Fruit fly (Drosophila melanogaster) whole organism, prepupa: ENCODE measurements around the gene CG12316.
A peak's percentile ranks its signal among the peaks of the same experiment; 100 is the strongest.

ENCODE experiments used
- Blimp-1 ChIP-seq: fragments of 200-800 bp; sonication (Bioruptor generic); optimal IDR thresholded peaks from 3 replicates; lab custom pipeline; 2017; ENCODE audit warnings: missing biosample characterization, missing genetic modification characterization, mild to moderate bottlenecking, moderate library complexity, missing genetic modification reagents
- CG10631 ChIP-seq: fragments of 200-800 bp; sonication (Bioruptor generic); optimal IDR thresholded peaks from 2 replicates; lab custom pipeline; 2016; ENCODE audit warnings: missing biosample characterization, missing genetic modification characterization
- CG15336 ChIP-seq: fragments of 200-800 bp; sonication (Bioruptor generic); IDR thresholded peaks from 2 replicates; pipeline ENCODE4 v1.3.6; 2022; ENCODE audit warnings: missing biosample characterization, missing genetic modification characterization
- CG1621 ChIP-seq: fragments of 200-800 bp; sonication (Bioruptor generic); optimal IDR thresholded peaks from 3 replicates; lab custom pipeline; 2018; ENCODE audit warnings: missing biosample characterization, mild to moderate bottlenecking, missing genetic modification characterization
- CG3032 ChIP-seq: fragments of 200-800 bp; optimal IDR thresholded peaks from 2 replicates; lab custom pipeline; 2019; ENCODE audit warnings: missing biosample characterization, mild to moderate bottlenecking, missing genetic modification characterization, moderate library complexity
- CG31627 ChIP-seq: fragments of 200-800 bp; sonication (Bioruptor generic); optimal IDR thresholded peaks from 3 replicates; lab custom pipeline; 2016; ENCODE audit warnings: missing biosample characterization, missing genetic modification characterization
- CG32006 ChIP-seq: fragments of 200-800 bp; sonication (Bioruptor generic); optimal IDR thresholded peaks from 3 replicates; lab custom pipeline; 2017; ENCODE audit warnings: missing biosample characterization, mild to moderate bottlenecking, missing genetic modification characterization
- CG34406 ChIP-seq: fragments of 200-800 bp; sonication (Bioruptor generic); optimal IDR thresholded peaks from 3 replicates; lab custom pipeline; 2016; ENCODE audit warnings: missing biosample characterization, missing genetic modification characterization
- CG4318 ChIP-seq: fragments of 200-800 bp; sonication (Bioruptor generic); optimal IDR thresholded peaks from 3 replicates; lab custom pipeline; 2017; ENCODE audit warnings: missing biosample characterization, mild to moderate bottlenecking, missing genetic modification characterization
- CG6163 ChIP-seq: fragments of 200-800 bp; sonication (Bioruptor generic); IDR thresholded peaks from 3 replicates; pipeline ENCODE4 v1.3.6; 2022; ENCODE audit warnings: missing biosample characterization, missing genetic modification characterization
- CG6276 ChIP-seq: fragments of 200-800 bp; sonication (Bioruptor generic); optimal IDR thresholded peaks from 2 replicates; lab custom pipeline; 2017; ENCODE audit warnings: missing biosample characterization, mild to moderate bottlenecking, missing genetic modification characterization
- CG6808 ChIP-seq: fragments of 200-800 bp; sonication (Bioruptor generic); optimal IDR thresholded peaks from 3 replicates; lab custom pipeline; 2017; ENCODE audit warnings: missing biosample characterization, missing genetic modification characterization, mild to moderate bottlenecking, moderate library complexity, missing genetic modification reagents
- CG6854 ChIP-seq: fragments of 200-800 bp; sonication (Bioruptor generic); optimal IDR thresholded peaks from 2 replicates; lab custom pipeline; 2017; ENCODE audit warnings: missing biosample characterization, mild to moderate bottlenecking, missing genetic modification characterization
- CG7368 ChIP-seq: fragments of 200-800 bp; sonication (Bioruptor generic); optimal IDR thresholded peaks from 3 replicates; lab custom pipeline; 2016; ENCODE audit warnings: missing biosample characterization, missing genetic modification characterization
- CG8319 ChIP-seq: fragments of 200-800 bp; sonication (Bioruptor generic); optimal IDR thresholded peaks from 3 replicates; lab custom pipeline; 2016; ENCODE audit warnings: missing biosample characterization, missing genetic modification characterization
- CG8632 ChIP-seq: fragments of 200-800 bp; sonication (Bioruptor generic); optimal IDR thresholded peaks from 3 replicates; lab custom pipeline; 2016; ENCODE audit warnings: missing biosample characterization, missing genetic modification characterization
- Eip75B ChIP-seq: fragments of 200-800 bp; sonication (Bioruptor generic); optimal IDR thresholded peaks from 3 replicates; lab custom pipeline; 2016; ENCODE audit warnings: missing biosample characterization, missing genetic modification characterization
- Eip78C ChIP-seq: fragments of 200-800 bp; sonication (Bioruptor generic); peaks from one replicate; lab custom pipeline; 2016; ENCODE audit warnings: missing biosample characterization, missing genetic modification characterization
- Eip93F ChIP-seq: fragments of 200-800 bp; sonication (Bioruptor generic); optimal IDR thresholded peaks from 2 replicates; lab custom pipeline; 2016; ENCODE audit warnings: missing biosample characterization, mild to moderate bottlenecking, missing genetic modification characterization
- Gug ChIP-seq: fragments of 200-800 bp; sonication (Bioruptor generic); IDR thresholded peaks from 2 replicates; pipeline ENCODE4 v1.3.6; 2022; ENCODE audit warnings: missing biosample characterization, missing genetic modification characterization
- Hr38 ChIP-seq: sonication (Bioruptor generic); optimal IDR thresholded peaks from 2 replicates; lab custom pipeline; 2016; ENCODE audit warnings: missing biosample characterization, missing genetic modification characterization
- Hr39 ChIP-seq: fragments of 200-800 bp; sonication (Bioruptor generic); optimal IDR thresholded peaks from 2 replicates; lab custom pipeline; 2016; ENCODE audit warnings: missing biosample characterization, missing genetic modification characterization
- Hr4 ChIP-seq: fragments of 200-800 bp; sonication (Bioruptor generic); optimal IDR thresholded peaks from 3 replicates; lab custom pipeline; 2016; ENCODE audit warnings: missing biosample characterization, missing genetic modification characterization
- Lpt ChIP-seq: fragments of 200-800 bp; sonication (Bioruptor generic); optimal IDR thresholded peaks from 3 replicates; lab custom pipeline; 2016; ENCODE audit warnings: missing biosample characterization, missing genetic modification characterization
- Met ChIP-seq: fragments of 200-800 bp; sonication (Bioruptor generic); optimal IDR thresholded peaks from 3 replicates; lab custom pipeline; 2016; ENCODE audit warnings: missing biosample characterization, missing genetic modification characterization
- Smox ChIP-seq: fragments of 200-800 bp; sonication (Bioruptor generic); optimal IDR thresholded peaks from 3 replicates; lab custom pipeline; 2016; ENCODE audit warnings: missing biosample characterization, missing genetic modification characterization
- Sox14 ChIP-seq: fragments of 200-800 bp; sonication (Bioruptor generic); optimal IDR thresholded peaks from 3 replicates; lab custom pipeline; 2016; ENCODE audit warnings: missing biosample characterization, missing genetic modification characterization
- Sox15 ChIP-seq: fragments of 200-800 bp; sonication (Bioruptor generic); optimal IDR thresholded peaks from 3 replicates; lab custom pipeline; 2016; ENCODE audit warnings: missing biosample characterization, missing genetic modification characterization
- achi ChIP-seq: fragments of 200-800 bp; sonication (Bioruptor generic); optimal IDR thresholded peaks from 3 replicates; lab custom pipeline; 2016; ENCODE audit warnings: missing biosample characterization, missing genetic modification characterization
- acj6 ChIP-seq: fragments of 200-800 bp; sonication (Bioruptor generic); optimal IDR thresholded peaks from 3 replicates; lab custom pipeline; 2016; ENCODE audit warnings: missing biosample characterization, missing genetic modification characterization
- dsx ChIP-seq: fragments of 200-800 bp; optimal IDR thresholded peaks from 3 replicates; lab custom pipeline; 2019; ENCODE audit warnings: missing biosample characterization, mild to moderate bottlenecking, missing genetic modification characterization, moderate library complexity; ENCODE audit not compliant: poor library complexity, severe bottlenecking
- eg ChIP-seq: fragments of 200-800 bp; sonication (Bioruptor generic); IDR thresholded peaks from 3 replicates; pipeline ENCODE4 v1.3.6; 2022; ENCODE audit warnings: missing biosample characterization, missing genetic modification characterization
- esn ChIP-seq: fragments of 200-800 bp; sonication (Bioruptor generic); optimal IDR thresholded peaks from 2 replicates; lab custom pipeline; 2016; ENCODE audit warnings: missing biosample characterization, mild to moderate bottlenecking, missing genetic modification characterization, moderate library complexity
- fd59A ChIP-seq: fragments of 200-800 bp; sonication (Bioruptor generic); optimal IDR thresholded peaks from 2 replicates; lab custom pipeline; 2017; ENCODE audit warnings: missing biosample characterization, mild to moderate bottlenecking, missing genetic modification characterization, missing genetic modification reagents
- fd85E ChIP-seq: fragments of 200-800 bp; sonication (Bioruptor generic); optimal IDR thresholded peaks from 3 replicates; lab custom pipeline; 2016; ENCODE audit warnings: missing biosample characterization, missing genetic modification characterization
- net ChIP-seq: fragments of 200-800 bp; sonication (Bioruptor generic); optimal IDR thresholded peaks from 3 replicates; lab custom pipeline; 2016; ENCODE audit warnings: missing biosample characterization, missing genetic modification characterization
- pdm3 ChIP-seq: fragments of 200-800 bp; sonication (Bioruptor generic); optimal IDR thresholded peaks from 3 replicates; lab custom pipeline; 2016; ENCODE audit warnings: missing biosample characterization, missing genetic modification characterization
- salr ChIP-seq, 2 experiments: fragments of 200-800 bp; sonication (Bioruptor generic); optimal IDR thresholded peaks; 3 replicates each; lab custom pipeline; 2016 to 2018; ENCODE audit warnings: missing biosample characterization in 2 of 2, missing genetic modification characterization in 2 of 2, mild to moderate bottlenecking in 1 of 2
- ss ChIP-seq, 2 experiments: fragments of 200-800 bp; sonication (Bioruptor generic); optimal IDR thresholded peaks; 2 replicates in 1 of 2; 3 replicates in 1 of 2; lab custom pipeline; 2017 to 2018; ENCODE audit warnings: mild to moderate bottlenecking in 2 of 2, missing biosample characterization in 2 of 2, missing genetic modification characterization in 2 of 2, moderate library complexity in 1 of 2
- topi ChIP-seq: fragments of 200-800 bp; sonication (Bioruptor generic); optimal IDR thresholded peaks from 3 replicates; lab custom pipeline; 2016; ENCODE audit warnings: missing biosample characterization, missing genetic modification characterization
- vri ChIP-seq: fragments of 200-800 bp; sonication (Bioruptor generic); optimal IDR thresholded peaks from 3 replicates; lab custom pipeline; 2016; ENCODE audit warnings: missing biosample characterization, mild to moderate bottlenecking, missing genetic modification characterization

CG12316 gene

DNA sequence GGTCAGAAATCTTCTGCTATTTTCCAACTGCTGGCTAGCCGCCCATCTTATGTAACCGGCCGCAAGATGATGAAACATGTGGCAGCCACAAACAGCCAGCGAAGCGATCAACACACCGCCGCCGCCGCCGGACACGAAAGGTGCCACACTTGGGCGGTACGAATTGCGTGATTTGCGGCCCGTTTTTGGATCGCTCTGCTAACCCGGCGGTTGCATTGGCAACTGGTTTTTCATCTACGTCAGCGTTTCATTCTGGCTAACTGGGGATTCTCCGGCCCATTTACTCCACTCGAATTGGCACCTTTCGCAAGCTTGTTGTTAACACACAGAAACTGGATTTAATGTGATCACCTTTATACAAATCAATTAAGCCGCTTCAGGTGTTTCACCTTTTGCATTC lies 13.0 kb downstream of the CG12316 start:
- TF ChIP-seq ss (GFP tag; optimal IDR thresholded peaks at IDR 0.05; lab: Kevin White, UChicago), result peak in 1 of 2 experiments; percentile 69
- TF ChIP-seq CG3032, result no peak
- TF ChIP-seq Met, result no peak
- no peak for TF ChIP-seq topi (GFP tag; lab: Kevin White, UChicago)
- no peak for TF ChIP-seq CG15336
- TF ChIP-seq Eip78C (GFP tag; lab: Kevin White, UChicago), result peak; percentile 72
- no peak for TF ChIP-seq Gug (GFP tag; lab: Robert Waterston, UW)
- TF ChIP-seq CG1621 (tag; lab: Kevin White, UChicago), result peak; percentile 25

DNA sequence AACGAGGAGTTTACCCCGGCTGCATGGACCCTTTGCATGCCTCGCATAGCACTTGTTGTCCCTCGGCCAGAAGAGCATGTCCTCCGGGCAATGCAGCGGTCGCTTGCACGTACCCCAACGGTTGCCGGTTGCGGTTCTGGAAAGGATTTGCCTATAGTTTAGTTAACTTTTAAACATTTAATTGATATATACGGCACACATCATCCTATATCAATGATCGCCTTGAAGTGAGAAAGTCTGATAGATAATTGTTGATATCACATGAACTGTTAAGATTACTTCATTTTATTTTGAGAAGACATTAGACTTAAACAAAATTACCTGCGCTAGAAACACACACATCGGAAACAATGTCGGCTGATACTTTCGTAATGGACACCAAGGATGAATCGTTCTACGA lies 15.5 kb downstream of the CG12316 start, which contains the start of gene CG32847:
CG32847 (plus strand) TSS at position 301 of the 400 bp plus-strand sequence.
- TF ChIP-seq CG31627 (no peak), CG32006 (GFP tag; lab: Kevin White, UChicago) (no peak), Lpt (GFP tag; lab: Kevin White, UChicago) (no peak), Sox14 (no peak), vri (no peak), Met (no peak), CG6276 (GFP tag; lab: Kevin White, UChicago) (no peak), CG8632 (no peak), fd59A (GFP tag; lab: Kevin White, UChicago) (no peak), Gug (GFP tag; lab: Robert Waterston, UW) (no peak), CG10631 (GFP tag; lab: Kevin White, UChicago) (no peak), Eip78C (GFP tag; lab: Kevin White, UChicago) (no peak), Hr39 (no peak), CG8319 (no peak), CG6854 (no peak), Smox (no peak), pdm3 (no peak)

DNA sequence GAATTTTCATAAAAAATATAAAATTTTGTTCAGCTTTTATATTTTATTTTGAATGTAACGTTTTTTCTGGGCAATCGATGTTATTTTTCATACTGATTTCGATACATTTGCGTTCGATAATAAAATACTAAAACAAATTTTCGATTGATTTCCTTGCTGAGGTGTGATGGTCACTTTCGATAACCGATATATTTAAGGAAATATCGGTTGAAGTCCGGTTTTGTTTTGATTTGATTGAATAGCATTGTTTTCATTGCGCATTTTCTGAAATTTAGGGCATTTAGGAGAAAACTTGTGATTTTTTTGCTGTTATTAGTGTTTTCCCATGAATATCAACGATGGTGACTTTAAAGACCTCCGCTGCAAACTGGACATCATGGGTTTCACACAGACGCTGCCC lies 20.2 kb downstream of the CG12316 start, which contains the start of gene Cep135:
Cep135 (plus strand) TSS at position 202 of the 400 bp plus-strand sequence.
- TF ChIP-seq Gug (GFP tag; lab: Robert Waterston, UW) (no peak), esn (GFP tag; lab: Kevin White, UChicago) (peak; percentile 10), Eip78C (GFP tag; lab: Kevin White, UChicago) (peak; percentile 30), Eip75B (GFP tag; lab: Kevin White, UChicago) (no peak), CG10631 (GFP tag; lab: Kevin White, UChicago) (no peak), eg (GFP tag; lab: Robert Waterston, UW) (no peak), Eip93F (GFP tag; lab: Kevin White, UChicago) (no peak)

DNA sequence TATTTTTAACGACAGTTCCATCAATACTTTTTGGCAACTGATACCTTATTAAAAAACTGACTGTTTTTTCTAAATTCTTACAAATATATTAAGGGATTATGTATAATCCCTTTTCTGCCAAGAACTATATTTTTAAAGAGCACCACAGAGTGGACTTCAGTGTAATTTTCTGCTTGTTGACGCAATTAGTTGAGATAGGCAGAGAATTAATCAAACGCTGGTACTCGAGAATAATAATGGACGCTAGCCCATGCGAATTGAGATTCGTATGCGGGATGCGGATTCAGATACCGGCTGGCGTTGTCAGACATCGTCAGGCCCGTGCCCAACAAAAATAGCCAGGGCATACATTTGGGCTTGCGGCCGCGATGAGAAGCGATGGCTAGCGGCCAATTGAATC lies 23.5 kb downstream of the CG12316 start, which contains the start of gene CG13458:
CG13458 (plus strand) TSS at position 301 of the 400 bp plus-strand sequence.
- TF ChIP-seq Eip78C (GFP tag; lab: Kevin White, UChicago) (peak; percentile 68), CG15336 (0 out of 2 replicates have a peak, but pooled peaks have one; percentile 7), fd85E (no peak), CG7368 (GFP tag; lab: Kevin White, UChicago) (no peak)
- TF ChIP-seq, all 60 proteins: peak for 2

DNA sequence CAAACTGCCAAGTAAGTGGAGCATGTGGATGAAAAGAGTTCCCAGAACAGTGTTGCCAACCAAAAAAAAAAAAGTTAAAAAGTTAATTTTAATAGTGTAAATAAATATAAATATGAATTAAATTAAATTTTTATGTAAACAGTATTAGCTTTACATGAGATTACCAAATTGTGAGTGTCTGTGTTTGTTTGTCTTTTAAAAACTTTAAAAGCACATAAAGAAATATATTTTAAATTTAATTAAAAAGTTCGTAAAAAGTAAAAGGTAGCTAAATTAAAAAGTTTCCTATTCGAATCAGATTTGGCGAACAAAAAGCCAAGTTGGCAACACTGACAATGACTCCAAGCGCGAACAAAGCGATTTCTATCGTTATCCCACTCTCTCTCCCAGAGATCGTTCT lies 27.8 kb downstream of the CG12316 start:
- peak; percentile 53 for TF ChIP-seq CG3032
- peak; percentile 82 for TF ChIP-seq Eip78C (GFP tag; lab: Kevin White, UChicago)
- TF ChIP-seq Blimp-1 (GFP tag; lab: Kevin White, UChicago), result no peak
- no peak for TF ChIP-seq pdm3
- peak; percentile 17; the same call in 1 of the 2 replicates for TF ChIP-seq CG15336
- peak; percentile 5 for TF ChIP-seq dsx
- TF ChIP-seq CG31627, result no peak
- no peak for TF ChIP-seq CG6276 (GFP tag; lab: Kevin White, UChicago)
- TF ChIP-seq CG6163, result peak; percentile 17; the same call in 2 of the 3 replicates
- peak; percentile 50 for TF ChIP-seq acj6 (GFP tag; lab: Kevin White, UChicago)
- no peak for TF ChIP-seq Eip93F (GFP tag; lab: Kevin White, UChicago)
- TF ChIP-seq Hr4 (GFP tag; lab: Kevin White, UChicago), result no peak
- TF ChIP-seq CG6808 (GFP tag; lab: Kevin White, UChicago), result no peak
- no peak for TF ChIP-seq Hr38
- no peak for TF ChIP-seq Hr39
- no peak for TF ChIP-seq CG8319
- TF ChIP-seq Eip75B (GFP tag; lab: Kevin White, UChicago), result no peak
- TF ChIP-seq CG34406 (GFP tag; lab: Kevin White, UChicago), result no peak
- no peak for TF ChIP-seq Sox15 (GFP tag; lab: Kevin White, UChicago)
- no peak for TF ChIP-seq CG6854
- peak; percentile 39 for TF ChIP-seq CG4318
- peak; percentile 60 for TF ChIP-seq achi (GFP tag; lab: Kevin White, UChicago)
- TF ChIP-seq CG1621 (tag; lab: Kevin White, UChicago), result no peak
- TF ChIP-seq Sox14, result peak; percentile 8
- TF ChIP-seq CG8632, result peak; percentile 22
- TF ChIP-seq CG32006 (GFP tag; lab: Kevin White, UChicago), result no peak
- TF ChIP-seq Gug (GFP tag; lab: Robert Waterston, UW), result peak; percentile 21; the same call in 1 of the 2 replicates
- TF ChIP-seq salr (GFP tag; optimal IDR thresholded peaks at IDR 0.05; lab: Kevin White, UChicago), result no peak
- no peak for TF ChIP-seq net (GFP tag; lab: Kevin White, UChicago)
